Fruit fly (Drosophila melanogaster): ENCODE results near the gene Jon74E.

Gene Jon74E

DNA sequence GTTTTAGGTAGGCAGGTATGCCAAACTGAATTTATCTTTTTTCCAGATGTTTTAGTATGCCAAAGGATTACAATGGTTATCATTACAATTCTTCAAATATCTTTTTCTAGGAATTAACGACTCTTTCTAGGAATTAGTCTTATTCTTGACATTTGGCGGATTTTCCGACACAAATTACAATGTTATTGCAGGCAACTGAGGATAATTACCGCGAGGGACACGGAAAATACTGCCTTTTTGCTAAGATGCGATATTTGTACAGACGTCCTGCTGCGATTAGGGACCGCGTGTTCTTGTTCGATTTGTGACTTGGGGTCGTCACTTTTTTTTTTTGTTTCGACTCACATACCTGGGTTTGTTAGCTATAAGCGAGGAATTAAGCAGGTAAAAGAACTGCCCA is 6.9 kb upstream of the Jon74E start:
- TF ChIP-seq CG17801 (GFP tag; optimal IDR thresholded peaks at IDR 0.05; ENCODE audit: partially characterized antibody), result no peak

DNA sequence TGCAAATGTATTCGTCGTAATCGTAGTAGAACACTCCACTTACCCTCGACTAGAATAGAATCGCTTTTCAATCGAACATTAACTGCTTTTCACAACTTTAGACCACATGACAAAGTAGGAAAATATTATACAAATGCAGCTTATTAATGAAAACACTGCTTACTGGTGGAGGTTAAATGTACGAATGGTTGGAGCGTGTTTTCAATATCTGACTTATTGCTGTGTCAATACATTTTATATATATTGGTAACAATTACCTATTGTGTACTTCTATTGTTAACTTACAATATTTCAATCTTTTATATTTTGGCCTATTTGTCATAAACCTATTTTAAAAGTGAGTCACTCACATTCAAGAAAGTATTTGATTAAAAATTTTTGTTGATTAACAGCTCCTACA is 8.9 kb downstream of the Jon74E start:
- TF ChIP-seq CG17801 (GFP tag; optimal IDR thresholded peaks at IDR 0.05; ENCODE audit: partially characterized antibody), result no peak

- TF ChIP-seq CG17801 (GFP tag; optimal IDR thresholded peaks at IDR 0.05; ENCODE audit: partially characterized antibody), result no peak
Measured at dm6 chr3L:17538907-17539306, 10.0 kb downstream of the Jon74E start.

- no peak for TF ChIP-seq CG17801 (GFP tag; optimal IDR thresholded peaks at IDR 0.05; ENCODE audit: partially characterized antibody)
Measured at dm6 chr3L:17538250-17538649, 10.7 kb downstream of the Jon74E start.

- no peak for TF ChIP-seq CG17801 (GFP tag; optimal IDR thresholded peaks at IDR 0.05; ENCODE audit: partially characterized antibody)
Measured at dm6 chr3L:17535768-17536167, 13.2 kb downstream of the Jon74E start.

DNA sequence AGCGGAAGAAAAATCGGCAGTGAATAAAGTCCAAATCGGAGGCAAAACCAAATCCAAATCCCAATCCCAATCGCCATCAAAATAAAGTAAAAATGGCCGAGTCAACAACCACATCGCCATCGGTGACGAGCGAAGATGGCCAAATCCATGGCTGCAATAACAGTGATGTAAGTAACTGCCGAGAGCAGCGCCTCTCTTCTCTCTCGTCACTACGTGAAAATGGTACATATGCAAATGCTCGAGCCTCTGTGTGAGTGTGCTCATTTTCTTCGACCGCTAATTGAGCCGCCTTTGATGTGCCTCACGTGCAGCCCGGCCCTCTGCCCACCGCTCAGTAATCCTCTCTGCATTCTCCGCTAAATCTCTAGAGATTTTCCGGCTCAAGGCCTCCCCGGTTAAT is 14.5 kb downstream of the Jon74E start:
- no peak for TF ChIP-seq CG17801 (GFP tag; optimal IDR thresholded peaks at IDR 0.05; ENCODE audit: partially characterized antibody)

dm6 chr3L:17533745-17534144 is 15.2 kb downstream of the Jon74E start:
- no peak for TF ChIP-seq CG17801 (GFP tag; optimal IDR thresholded peaks at IDR 0.05; ENCODE audit: partially characterized antibody)

- TF ChIP-seq CG17801 (GFP tag; optimal IDR thresholded peaks at IDR 0.05; ENCODE audit: partially characterized antibody), result peak; percentile 72
Measured at dm6 chr3L:17532898-17533700, 15.8 kb downstream of the Jon74E start.

- no peak for TF ChIP-seq CG17801 (GFP tag; optimal IDR thresholded peaks at IDR 0.05; ENCODE audit: partially characterized antibody)
Measured at dm6 chr3L:17532197-17532596, 16.7 kb downstream of the Jon74E start.

dm6 chr3L:17531397-17531796 is 17.5 kb downstream of the Jon74E start:
- peak; percentile 8 for TF ChIP-seq CG17801 (GFP tag; optimal IDR thresholded peaks at IDR 0.05; ENCODE audit: partially characterized antibody)

dm6 chr3L:17530471-17531149 is 18.3 kb downstream of the Jon74E start:
- TF ChIP-seq CG17801 (GFP tag; optimal IDR thresholded peaks at IDR 0.05; ENCODE audit: partially characterized antibody), result peak; percentile 25

DNA sequence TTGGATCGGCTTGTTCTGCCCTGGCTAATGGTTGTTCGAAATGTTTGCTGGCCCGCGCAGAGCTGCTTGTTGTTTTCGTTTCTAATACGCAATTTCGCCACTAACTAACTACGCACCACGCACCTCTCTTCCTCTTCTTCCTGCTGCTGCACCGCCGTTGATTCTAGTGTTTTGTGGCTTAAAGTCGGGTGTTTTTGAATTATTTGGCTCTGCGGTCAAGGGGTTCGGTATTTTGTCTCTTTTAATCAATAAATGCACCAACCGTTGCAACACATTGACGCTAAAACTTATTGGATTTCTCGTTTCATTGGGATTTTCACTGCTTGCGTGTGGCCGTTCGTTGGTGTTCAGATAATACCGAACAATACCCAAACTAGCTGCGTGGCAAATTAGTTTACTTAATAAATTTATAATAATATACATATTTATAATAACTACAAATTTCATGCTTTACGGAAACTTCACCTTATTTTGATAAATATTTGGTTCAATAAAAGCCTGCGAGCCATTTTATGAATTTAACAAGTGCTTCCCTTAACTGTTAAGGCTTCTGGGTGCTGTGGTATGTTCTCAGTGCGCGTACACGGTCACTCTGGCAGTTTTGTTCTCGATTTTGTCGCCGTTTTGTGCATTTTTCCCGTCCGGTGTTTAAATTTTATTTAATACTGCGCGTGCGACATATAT is 19.3 kb downstream of the Jon74E start, which contains the start of the genes Edc3 and Nedd4:
Gene Edc3, minus strand, starts transcription at position 351 of the 684 bp plus-strand sequence.
Gene Nedd4, plus strand, starts transcription at position 571 of the 684 bp plus-strand sequence.
- TF ChIP-seq CG17801 (GFP tag; optimal IDR thresholded peaks at IDR 0.05; ENCODE audit: partially characterized antibody), result no peak

DNA sequence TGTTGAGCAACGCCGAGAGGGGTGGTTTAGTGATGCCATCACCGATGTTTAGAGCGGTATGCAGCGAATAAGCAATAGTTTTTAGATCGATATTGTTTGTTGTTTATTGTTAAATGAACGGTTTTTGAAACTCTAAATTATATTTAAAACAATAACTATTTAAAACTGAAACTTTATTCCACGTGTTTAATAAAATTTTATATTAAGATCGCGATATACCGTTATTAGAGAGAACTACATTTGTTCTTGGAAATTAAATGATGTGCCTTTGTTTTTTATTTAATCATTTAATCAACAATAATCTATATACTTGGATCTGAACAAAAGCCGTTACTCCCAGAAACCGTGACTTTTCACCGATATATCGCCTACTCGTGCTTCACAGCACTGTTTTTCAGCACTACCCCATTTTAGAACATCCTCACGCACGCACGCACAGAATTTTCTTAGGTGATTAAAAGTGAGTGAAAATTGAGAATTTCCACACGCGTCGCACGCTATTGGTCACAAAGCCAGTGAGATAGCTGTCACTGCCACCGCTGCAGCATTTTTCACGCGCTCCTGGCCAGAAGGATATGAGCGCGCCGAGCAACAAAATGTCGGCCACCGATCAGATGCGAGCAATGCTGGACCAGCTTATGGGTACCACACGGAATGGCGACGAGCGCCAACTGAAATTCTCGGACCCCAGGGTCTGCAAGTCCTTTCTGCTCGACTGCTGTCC is 34.9 kb downstream of the Jon74E start, which contains the start of the genes U4-U6-60K and CG7564:
Gene U4-U6-60K, minus strand, starts transcription at position 20 of the 724 bp plus-strand sequence.
Gene CG7564, plus strand, starts transcription at position 406 of the 724 bp plus-strand sequence.
- peak; percentile 2 for TF ChIP-seq CG17801 (GFP tag; optimal IDR thresholded peaks at IDR 0.05; ENCODE audit: partially characterized antibody)

DNA sequence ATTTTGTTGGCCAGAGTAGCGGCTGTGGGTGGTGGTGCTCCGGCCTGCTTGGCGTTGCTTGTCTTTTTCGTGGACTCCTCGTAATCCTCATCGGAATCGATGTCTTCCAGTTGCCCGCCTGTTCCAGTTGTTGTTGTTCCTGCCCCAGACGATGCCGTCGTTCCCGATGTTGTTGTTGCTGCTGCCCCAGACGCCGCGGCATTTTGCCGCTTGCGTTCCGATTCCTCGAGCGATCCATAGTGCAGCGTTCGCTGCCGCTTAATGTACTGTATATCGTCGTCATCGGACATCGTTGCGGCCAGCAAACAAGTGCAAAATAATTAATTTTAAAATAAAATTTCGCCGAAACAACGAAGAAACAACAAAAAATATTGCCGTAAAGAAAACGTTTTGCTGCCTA is 35.4 kb downstream of the Jon74E start:
- TF ChIP-seq CG17801 (GFP tag; optimal IDR thresholded peaks at IDR 0.05; ENCODE audit: partially characterized antibody), result no peak

DNA sequence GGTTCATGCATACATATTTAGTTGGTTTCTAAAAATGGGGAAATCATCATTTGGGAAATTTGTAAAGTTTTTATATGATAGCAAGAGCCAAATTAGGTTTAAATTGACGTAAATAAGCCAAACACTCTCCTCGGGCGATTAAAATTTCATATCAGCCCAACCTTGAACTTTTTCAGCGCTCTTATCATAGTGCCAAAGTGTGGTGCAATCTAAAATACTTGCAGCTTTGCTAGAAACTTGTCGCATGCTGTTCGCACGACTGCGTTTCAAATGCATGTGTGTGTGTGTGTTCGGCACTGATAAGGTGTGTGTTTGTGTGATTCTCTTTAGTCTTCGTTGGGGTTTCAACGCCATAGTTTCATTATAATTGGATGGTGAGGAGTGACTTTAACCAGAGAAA is 42.1 kb downstream of the Jon74E start:
- TF ChIP-seq CG17801 (GFP tag; optimal IDR thresholded peaks at IDR 0.05; ENCODE audit: partially characterized antibody), result no peak

Data from ovary, adult (tissue).